Worm (Caenorhabditis elegans): ENCODE results near the gene irld-65.

irld-65 gene

ce11 chrII:2922782-2923181 lies 15.0 kb downstream of the irld-65 start:
- TF ChIP-seq pes-1 (GFP tag; IDR thresholded peaks at IDR 0.05) = 0 out of 2 replicates have a peak, but pooled peaks have one; percentile 29
- no peak for TF ChIP-seq hnd-1 (tag; optimal IDR thresholded peaks at IDR 0.05)

ce11 chrII:2922359-2922758 lies 15.4 kb downstream of the irld-65 start:
- TF ChIP-seq ets-7 (tag; optimal IDR thresholded peaks at IDR 0.05) (no peak), flt-1 (GFP tag; IDR thresholded peaks at IDR 0.05) (no peak), hnd-1 (tag; optimal IDR thresholded peaks at IDR 0.05) (no peak), scrt-1 (GFP tag; IDR thresholded peaks at IDR 0.05) (no peak)

ce11 chrII:2921860-2922259 lies 15.9 kb downstream of the irld-65 start:
- TF ChIP-seq hmg-4 (GFP tag; optimal IDR thresholded peaks at IDR 0.05) (no peak), pes-1 (GFP tag; IDR thresholded peaks at IDR 0.05) (no peak), sea-1 (GFP tag; conservative IDR thresholded peaks at IDR 0.05) (no peak), ets-7 (tag; optimal IDR thresholded peaks at IDR 0.05) (no peak), ceh-36 (tag; optimal IDR thresholded peaks at IDR 0.05) (no peak), hnd-1 (tag; optimal IDR thresholded peaks at IDR 0.05) (no peak), B0310.2 (tag; optimal IDR thresholded peaks at IDR 0.05) (no peak), scrt-1 (GFP tag; IDR thresholded peaks at IDR 0.05) (no peak), ama-1 (optimal IDR thresholded peaks at IDR 0.05) (no peak), ceh-13 (GFP tag; optimal IDR thresholded peaks at IDR 0.05) (no peak), tbx-11 (GFP tag; IDR thresholded peaks at IDR 0.05) (no peak), tbx-37 (GFP tag; conservative IDR thresholded peaks at IDR 0.05) (no peak)

ce11 chrII:2920817-2921458 lies 16.8 kb downstream of the irld-65 start:
- TF ChIP-seq scrt-1 (GFP tag; IDR thresholded peaks at IDR 0.05) = no peak
- no peak for TF ChIP-seq hnd-1 (tag; optimal IDR thresholded peaks at IDR 0.05)
- no peak for TF ChIP-seq tbx-11 (GFP tag; IDR thresholded peaks at IDR 0.05)
- no peak for TF ChIP-seq tra-4 (tag; optimal IDR thresholded peaks at IDR 0.05)
- TF ChIP-seq B0310.2 (tag; optimal IDR thresholded peaks at IDR 0.05) = no peak
- no peak for TF ChIP-seq flt-1 (GFP tag; IDR thresholded peaks at IDR 0.05)
- TF ChIP-seq ceh-13 (GFP tag; optimal IDR thresholded peaks at IDR 0.05) = no peak
- no peak for TF ChIP-seq ets-7 (tag; optimal IDR thresholded peaks at IDR 0.05)

ce11 chrII:2920234-2920633 lies 17.5 kb downstream of the irld-65 start:
- TF ChIP-seq ceh-36 (tag; optimal IDR thresholded peaks at IDR 0.05) = no peak
- TF ChIP-seq tbx-37 (GFP tag; conservative IDR thresholded peaks at IDR 0.05) = no peak
- no peak for TF ChIP-seq aly-1 (tag; optimal IDR thresholded peaks at IDR 0.05)
- no peak for TF ChIP-seq tbx-11 (GFP tag; IDR thresholded peaks at IDR 0.05)
- TF ChIP-seq pes-1 (GFP tag; IDR thresholded peaks at IDR 0.05) = no peak
- TF ChIP-seq hmbx-1 (tag; optimal IDR thresholded peaks at IDR 0.05) = no peak
- no peak for TF ChIP-seq ceh-13 (GFP tag; optimal IDR thresholded peaks at IDR 0.05)
- TF ChIP-seq hmg-4 (GFP tag; optimal IDR thresholded peaks at IDR 0.05) = no peak
- TF ChIP-seq scrt-1 (GFP tag; IDR thresholded peaks at IDR 0.05) = no peak
- TF ChIP-seq F13C5.2 (tag; optimal IDR thresholded peaks at IDR 0.05) = no peak
- no peak for TF ChIP-seq ets-7 (tag; optimal IDR thresholded peaks at IDR 0.05)
- no peak for TF ChIP-seq tra-4 (tag; optimal IDR thresholded peaks at IDR 0.05)
- TF ChIP-seq ama-1 (optimal IDR thresholded peaks at IDR 0.05) = no peak
- no peak for TF ChIP-seq sea-1 (GFP tag; conservative IDR thresholded peaks at IDR 0.05)
- no peak for TF ChIP-seq B0310.2 (tag; optimal IDR thresholded peaks at IDR 0.05)
- no peak for TF ChIP-seq flt-1 (GFP tag; IDR thresholded peaks at IDR 0.05)
- no peak for TF ChIP-seq hnd-1 (tag; optimal IDR thresholded peaks at IDR 0.05)

DNA sequence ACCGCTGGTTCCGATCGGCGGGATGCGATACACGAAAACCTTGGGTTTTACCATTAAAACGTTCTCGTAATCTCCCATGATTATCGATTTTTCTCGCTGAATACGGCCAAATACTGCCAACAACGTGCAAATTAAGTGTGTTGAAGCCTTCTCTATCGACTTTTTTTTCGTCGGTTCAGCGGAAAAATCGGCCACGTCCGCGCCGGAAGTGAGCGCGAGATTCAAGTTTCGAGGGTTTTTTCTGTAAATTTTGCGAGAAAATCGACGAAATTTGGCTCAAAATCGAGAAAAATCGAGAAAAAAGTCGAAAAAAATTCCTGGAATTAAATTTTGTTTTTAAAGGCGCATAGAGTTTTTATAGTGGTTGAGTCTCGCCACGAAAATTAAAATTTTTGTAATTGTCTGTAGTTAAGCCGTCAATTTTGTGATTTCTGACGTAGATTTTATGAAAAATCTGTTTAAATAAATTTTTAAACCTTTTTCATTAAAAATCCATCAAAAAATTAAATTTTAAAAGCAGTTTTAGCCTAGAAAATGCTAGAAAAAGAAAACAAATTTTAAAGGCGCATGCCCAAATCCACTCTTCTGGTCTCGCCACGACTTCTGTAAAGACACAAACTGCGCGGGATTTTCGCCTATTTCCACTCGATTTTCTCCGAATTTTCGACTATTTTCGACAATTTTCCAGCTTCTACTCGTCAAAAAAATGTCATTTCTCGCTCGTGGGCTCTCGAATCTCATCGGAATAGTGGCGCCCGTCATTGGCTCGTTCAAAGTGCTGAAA lies 18.5 kb downstream of the irld-65 start, which contains the start of the genes ncap-1 and Y110A2AR.1:
TSS of gene ncap-1 (minus strand) at position 241 of the 784 bp plus-strand sequence.
TSS of gene Y110A2AR.1 (plus strand) at position 637 of the 784 bp plus-strand sequence.
- TF ChIP-seq ceh-36 (tag; optimal IDR thresholded peaks at IDR 0.05) (no peak), scrt-1 (GFP tag; IDR thresholded peaks at IDR 0.05) (no peak), tbx-11 (GFP tag; IDR thresholded peaks at IDR 0.05) (no peak), sea-1 (GFP tag; conservative IDR thresholded peaks at IDR 0.05) (no peak), ama-1 (optimal IDR thresholded peaks at IDR 0.05) (no peak), F13C5.2 (tag; optimal IDR thresholded peaks at IDR 0.05) (no peak), pes-1 (GFP tag; IDR thresholded peaks at IDR 0.05) (no peak), ceh-13 (GFP tag; optimal IDR thresholded peaks at IDR 0.05) (no peak), B0310.2 (tag; optimal IDR thresholded peaks at IDR 0.05) (no peak)

DNA sequence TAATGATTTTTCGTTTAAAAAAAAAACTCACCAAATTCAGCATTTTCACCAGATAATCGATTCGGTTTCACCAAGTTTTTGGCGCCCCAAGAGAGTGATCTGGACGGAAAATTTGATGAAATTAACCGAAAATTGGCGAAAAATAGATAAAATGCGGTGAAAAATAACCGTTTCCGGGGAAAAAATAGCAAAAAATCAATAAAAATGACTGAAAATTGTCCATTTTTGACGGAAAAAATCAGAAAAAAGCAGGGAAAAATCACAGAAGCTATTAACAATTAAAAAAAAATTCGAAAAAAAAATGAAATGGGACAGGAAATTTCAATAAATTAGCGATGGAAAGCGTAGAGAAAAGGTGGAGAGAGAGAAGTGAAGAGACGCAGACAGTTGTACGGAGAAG lies 24.2 kb downstream of the irld-65 start, which contains the start of gene ubc-15:
TSS of gene ubc-15 (minus strand) at position 101 of the 400 bp plus-strand sequence.
- TF ChIP-seq tra-4 (tag; optimal IDR thresholded peaks at IDR 0.05) = no peak
- TF ChIP-seq hnd-1 (tag; optimal IDR thresholded peaks at IDR 0.05) = no peak
- TF ChIP-seq B0310.2 (tag; optimal IDR thresholded peaks at IDR 0.05) = no peak
- no peak for TF ChIP-seq scrt-1 (GFP tag; IDR thresholded peaks at IDR 0.05)
- TF ChIP-seq F13C5.2 (tag; optimal IDR thresholded peaks at IDR 0.05) = no peak
- no peak for TF ChIP-seq tbx-37 (GFP tag; conservative IDR thresholded peaks at IDR 0.05)
- TF ChIP-seq ets-7 (tag; optimal IDR thresholded peaks at IDR 0.05) = no peak
- no peak for TF ChIP-seq sea-1 (GFP tag; conservative IDR thresholded peaks at IDR 0.05)
- no peak for TF ChIP-seq flt-1 (GFP tag; IDR thresholded peaks at IDR 0.05)
- no peak for TF ChIP-seq aly-1 (tag; optimal IDR thresholded peaks at IDR 0.05)
- no peak for TF ChIP-seq ama-1 (optimal IDR thresholded peaks at IDR 0.05)

ce11 chrII:2903748-2904147 lies 34.0 kb downstream of the irld-65 start:
- TF ChIP-seq ceh-36 (tag; optimal IDR thresholded peaks at IDR 0.05) (no peak), hmbx-1 (tag; optimal IDR thresholded peaks at IDR 0.05) (no peak), tbx-37 (GFP tag; conservative IDR thresholded peaks at IDR 0.05) (no peak), ets-7 (tag; optimal IDR thresholded peaks at IDR 0.05) (no peak), flt-1 (GFP tag; IDR thresholded peaks at IDR 0.05) (no peak), tra-4 (tag; optimal IDR thresholded peaks at IDR 0.05) (no peak), pes-1 (GFP tag; IDR thresholded peaks at IDR 0.05) (no peak), hmg-4 (GFP tag; optimal IDR thresholded peaks at IDR 0.05) (no peak), hnd-1 (tag; optimal IDR thresholded peaks at IDR 0.05) (no peak), scrt-1 (GFP tag; IDR thresholded peaks at IDR 0.05) (no peak), F13C5.2 (tag; optimal IDR thresholded peaks at IDR 0.05) (no peak), ama-1 (optimal IDR thresholded peaks at IDR 0.05) (no peak), ceh-13 (GFP tag; optimal IDR thresholded peaks at IDR 0.05) (no peak), aly-1 (tag; optimal IDR thresholded peaks at IDR 0.05) (no peak)
